Worm (Caenorhabditis elegans): ENCODE results near the gene elo-7.
A peak's percentile ranks its signal among the peaks of the same experiment; 100 is the strongest.

DNA sequence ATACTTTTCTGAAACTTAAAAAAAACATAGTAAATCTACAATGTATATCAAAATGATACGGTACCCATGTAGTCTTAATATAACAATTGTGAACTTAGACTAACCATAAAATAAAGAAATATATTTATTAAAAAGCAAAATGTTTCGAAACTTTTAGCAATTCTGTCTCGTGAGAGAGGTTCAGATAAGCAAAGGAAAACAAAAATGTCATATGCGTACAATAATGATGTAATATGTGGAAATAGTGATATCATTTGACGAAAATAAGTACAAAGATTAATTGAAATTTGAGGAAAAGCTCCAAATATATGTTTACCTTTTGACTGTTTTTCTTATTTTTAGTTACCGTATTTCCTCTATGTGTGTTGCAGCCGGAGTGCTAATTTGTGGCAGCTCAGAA, 15.6 kb upstream of the elo-7 start:
- TF ChIP-seq ces-1 (GFP tag; optimal IDR thresholded peaks at IDR 0.05) (no peak), ceh-82 (tag; optimal IDR thresholded peaks at IDR 0.05) (no peak), grh-1 (GFP tag; IDR thresholded peaks at IDR 0.05) (no peak), elt-2 (tag; optimal IDR thresholded peaks at IDR 0.05) (peak; percentile 47), elt-3 (tag; optimal IDR thresholded peaks at IDR 0.05) (no peak), lsy-2 (tag; optimal IDR thresholded peaks at IDR 0.05) (no peak), nhr-77 (tag; optimal IDR thresholded peaks at IDR 0.05) (no peak), aha-1 (tag; optimal IDR thresholded peaks at IDR 0.05) (no peak), mdl-1 (tag; optimal IDR thresholded peaks at IDR 0.05) (no peak), egl-27 (tag; optimal IDR thresholded peaks at IDR 0.05) (no peak)
